Worm (Caenorhabditis elegans) whole organism, late embryonic: ENCODE results near the gene dnj-8.

Experiments
- C38D4.7 ChIP-seq: fragments of 200-800 bp; sonication (Bioruptor generic); optimal IDR thresholded peaks from 2 replicates; lab custom pipeline; 2018; ENCODE audit warnings: mild to moderate bottlenecking, missing genetic modification characterization, moderate library complexity, missing compliant biosample characterization
- K02D7.2 ChIP-seq: sonication (generic microtip); optimal IDR thresholded peaks from 2 replicates; lab custom pipeline; 2017; ENCODE audit warnings: mild to moderate bottlenecking, missing genetic modification characterization, missing compliant biosample characterization
- T23F11.4 ChIP-seq: fragments of 200-800 bp; sonication (Bioruptor generic); optimal IDR thresholded peaks from 2 replicates; lab custom pipeline; 2018; ENCODE audit warnings: mild to moderate bottlenecking, missing genetic modification characterization, missing compliant biosample characterization
- Y22D7AL.16 ChIP-seq: sonication (generic microtip); optimal IDR thresholded peaks from 2 replicates; lab custom pipeline; 2016; ENCODE audit warnings: missing genetic modification characterization, missing compliant biosample characterization
- ahr-1 ChIP-seq: sonication (generic microtip); optimal IDR thresholded peaks from 2 replicates; lab custom pipeline; 2016; ENCODE audit warnings: missing genetic modification characterization, missing compliant biosample characterization
- ceh-18 ChIP-seq: sonication (generic microtip); optimal IDR thresholded peaks from 2 replicates; lab custom pipeline; 2016; ENCODE audit warnings: missing genetic modification characterization, missing compliant biosample characterization
- ceh-2 ChIP-seq: sonication (generic microtip); optimal IDR thresholded peaks from 2 replicates; lab custom pipeline; 2016; ENCODE audit warnings: missing genotype, missing genetic modification characterization, missing compliant biosample characterization
- ceh-22 ChIP-seq: sonication (generic microtip); optimal IDR thresholded peaks from 2 replicates; lab custom pipeline; 2017; ENCODE audit warnings: missing biosample characterization, missing genetic modification characterization
- ceh-31 ChIP-seq: sonication (generic microtip); optimal IDR thresholded peaks from 2 replicates; lab custom pipeline; 2016; ENCODE audit warnings: missing genetic modification characterization, missing compliant biosample characterization
- ceh-45 ChIP-seq: fragments of 200-800 bp; sonication (Bioruptor generic); IDR thresholded peaks from 2 replicates; pipeline ENCODE4 v1.3.6; 2022; ENCODE audit warnings: missing genetic modification reagents, missing genetic modification characterization, missing compliant biosample characterization
- ceh-48 ChIP-seq: sonication (generic microtip); optimal IDR thresholded peaks from 2 replicates; lab custom pipeline; 2016; ENCODE audit warnings: missing genetic modification characterization, inconsistent platforms, missing compliant biosample characterization
- ceh-6 ChIP-seq: fragments of 200-800 bp; sonication (Bioruptor generic); optimal IDR thresholded peaks from 2 replicates; lab custom pipeline; 2018; ENCODE audit warnings: mild to moderate bottlenecking, missing genetic modification characterization, missing compliant biosample characterization
- ceh-9 ChIP-seq: sonication (generic microtip); optimal IDR thresholded peaks from 2 replicates; lab custom pipeline; 2016; ENCODE audit warnings: mild to moderate bottlenecking, missing genetic modification characterization, inconsistent platforms, missing compliant biosample characterization
- che-1 ChIP-seq: sonication (generic microtip); optimal IDR thresholded peaks from 2 replicates; lab custom pipeline; 2016; ENCODE audit warnings: mild to moderate bottlenecking, missing genetic modification characterization, missing compliant biosample characterization
- dve-1 ChIP-seq: sonication (generic microtip); optimal IDR thresholded peaks from 2 replicates; lab custom pipeline; 2017; ENCODE audit warnings: antibody characterized with exemption, mild to moderate bottlenecking, missing genetic modification characterization, missing compliant biosample characterization
- elt-2 ChIP-seq: sonication (generic microtip); optimal IDR thresholded peaks from 2 replicates; lab custom pipeline; 2016; ENCODE audit warnings: missing genetic modification reagents, missing genetic modification characterization, missing compliant biosample characterization
- elt-4 ChIP-seq: sonication (generic microtip); optimal IDR thresholded peaks from 2 replicates; lab custom pipeline; 2016; ENCODE audit warnings: missing genetic modification characterization, missing compliant biosample characterization
- ets-4 ChIP-seq: sonication (generic microtip); optimal IDR thresholded peaks from 2 replicates; lab custom pipeline; 2016; ENCODE audit warnings: missing genetic modification characterization, missing compliant biosample characterization
- eyg-1 ChIP-seq: sonication (generic microtip); optimal IDR thresholded peaks from 2 replicates; lab custom pipeline; 2016; ENCODE audit warnings: missing genotype, missing genetic modification characterization, missing compliant biosample characterization
- gmeb-2 ChIP-seq: sonication (generic microtip); optimal IDR thresholded peaks from 2 replicates; lab custom pipeline; 2016; ENCODE audit warnings: missing genetic modification characterization, inconsistent platforms, missing compliant biosample characterization
- hlh-13 ChIP-seq: fragments of 200-800 bp; sonication (Bioruptor generic); optimal IDR thresholded peaks from 2 replicates; lab custom pipeline; 2018; ENCODE audit warnings: mild to moderate bottlenecking, missing genetic modification characterization, missing compliant biosample characterization
- hlh-15 ChIP-seq: sonication (generic microtip); optimal IDR thresholded peaks from 2 replicates; lab custom pipeline; 2016; ENCODE audit warnings: missing genetic modification characterization, missing compliant biosample characterization
- hlh-6 ChIP-seq: sonication (generic microtip); optimal IDR thresholded peaks from 2 replicates; lab custom pipeline; 2016; ENCODE audit warnings: missing genotype, missing genetic modification characterization, missing compliant biosample characterization
- hlh-8 ChIP-seq: sonication (generic microtip); optimal IDR thresholded peaks from 2 replicates; lab custom pipeline; 2016; ENCODE audit warnings: missing genotype, missing genetic modification characterization, missing compliant biosample characterization
- lim-6 ChIP-seq: sonication (generic microtip); optimal IDR thresholded peaks from 2 replicates; lab custom pipeline; 2016; ENCODE audit warnings: missing genetic modification characterization, missing compliant biosample characterization
- lin-11 ChIP-seq: fragments of 200-800 bp; sonication (Bioruptor generic); optimal IDR thresholded peaks from 2 replicates; lab custom pipeline; 2018; ENCODE audit warnings: mild to moderate bottlenecking, missing genetic modification characterization, missing compliant biosample characterization
- madf-2 ChIP-seq: sonication (generic microtip); optimal IDR thresholded peaks from 2 replicates; lab custom pipeline; 2017; ENCODE audit warnings: missing genetic modification characterization, missing compliant biosample characterization
- mec-3 ChIP-seq: sonication (generic microtip); optimal IDR thresholded peaks from 2 replicates; lab custom pipeline; 2016; ENCODE audit warnings: borderline replicate concordance, missing genetic modification characterization, missing compliant biosample characterization
- nfya-1 ChIP-seq: sonication (generic microtip); optimal IDR thresholded peaks from 2 replicates; lab custom pipeline; 2017; ENCODE audit warnings: missing genetic modification characterization, mild to moderate bottlenecking, missing compliant biosample characterization, antibody characterized with exemption, moderate library complexity
- nhr-232 ChIP-seq: sonication (generic microtip); optimal IDR thresholded peaks from 2 replicates; lab custom pipeline; 2016; ENCODE audit warnings: missing genetic modification characterization, missing compliant biosample characterization
- odd-2 ChIP-seq: sonication (generic microtip); optimal IDR thresholded peaks from 2 replicates; lab custom pipeline; 2017; ENCODE audit warnings: antibody characterized with exemption, mild to moderate bottlenecking, missing genetic modification characterization, missing compliant biosample characterization
- pat-9 ChIP-seq: fragments of 200-800 bp; sonication (Bioruptor generic); optimal IDR thresholded peaks from 2 replicates; lab custom pipeline; 2018; ENCODE audit warnings: mild to moderate bottlenecking, missing genetic modification characterization, moderate library complexity, missing compliant biosample characterization
- pax-1 ChIP-seq: fragments of 150-350 bp; optimal IDR thresholded peaks from 2 replicates; lab custom pipeline; 2014; ENCODE audit warnings: missing biosample characterization, missing genetic modification characterization
- pha-2 ChIP-seq: sonication (generic microtip); optimal IDR thresholded peaks from 2 replicates; lab custom pipeline; 2017; ENCODE audit warnings: mild to moderate bottlenecking, missing genetic modification characterization, missing compliant biosample characterization
- pha-4 ChIP-seq: fragments of 150-350 bp; optimal IDR thresholded peaks from 2 replicates; lab custom pipeline; 2018; ENCODE audit warnings: missing biosample characterization, missing genetic modification reagents, missing genetic modification characterization
- pqm-1 ChIP-seq: sonication (generic microtip); optimal IDR thresholded peaks from 2 replicates; lab custom pipeline; 2016; ENCODE audit warnings: missing genetic modification characterization, missing compliant biosample characterization
- pros-1 ChIP-seq: fragments of 150-350 bp; optimal IDR thresholded peaks from 2 replicates; lab custom pipeline; 2014; ENCODE audit warnings: missing biosample characterization, missing genetic modification reagents, missing genetic modification characterization
- ref-2 ChIP-seq: sonication (generic microtip); optimal IDR thresholded peaks from 2 replicates; lab custom pipeline; 2016; ENCODE audit warnings: missing genetic modification characterization, missing compliant biosample characterization
- rnt-1 ChIP-seq: sonication (generic microtip); optimal IDR thresholded peaks from 2 replicates; lab custom pipeline; 2016; ENCODE audit warnings: missing genetic modification characterization, missing compliant biosample characterization
- sdc-2 ChIP-seq: sonication (generic microtip); optimal IDR thresholded peaks from 2 replicates; lab custom pipeline; 2016; ENCODE audit warnings: missing genotype, missing genetic modification characterization, missing compliant biosample characterization
- sox-4 ChIP-seq: sonication (generic microtip); optimal IDR thresholded peaks from 2 replicates; lab custom pipeline; 2017; ENCODE audit warnings: mild to moderate bottlenecking, missing genetic modification characterization, inconsistent platforms, missing compliant biosample characterization
- ttx-3 ChIP-seq: sonication (generic microtip); optimal IDR thresholded peaks from 2 replicates; lab custom pipeline; 2016; ENCODE audit warnings: missing genetic modification reagents, missing genetic modification characterization, missing compliant biosample characterization
- unc-42 ChIP-seq: sonication (generic microtip); optimal IDR thresholded peaks from 2 replicates; lab custom pipeline; 2016; ENCODE audit warnings: missing genotype, missing genetic modification characterization, missing compliant biosample characterization
- unc-86 ChIP-seq: sonication (generic microtip); optimal IDR thresholded peaks from 2 replicates; lab custom pipeline; 2016; ENCODE audit warnings: missing genetic modification characterization, missing compliant biosample characterization
- zip-5 ChIP-seq: sonication (generic microtip); optimal IDR thresholded peaks from 2 replicates; lab custom pipeline; 2016; ENCODE audit warnings: missing genetic modification characterization, missing compliant biosample characterization

Gene dnj-8

ce11 chrII:6573677-6574076 is 24.2 kb downstream of the dnj-8 start, which contains the start of gene sra-28:
TSS of gene sra-28 (minus strand) at chrII:6573777.
- TF ChIP-seq zip-5 (tag; lab: Kevin White, UChicago), result no peak
- TF ChIP-seq lim-6 (tag; lab: Kevin White, UChicago), result no peak
- TF ChIP-seq madf-2 (tag; lab: Kevin White, UChicago), result no peak
- TF ChIP-seq che-1 (tag; lab: Kevin White, UChicago), result no peak
- TF ChIP-seq lin-11 (tag; lab: Kevin White, UChicago), result no peak
- no peak for TF ChIP-seq pha-2 (tag; lab: Kevin White, UChicago)
- TF ChIP-seq ttx-3 (tag; lab: Kevin White, UChicago), result no peak
- TF ChIP-seq pros-1 (tag; lab: Kevin White, UChicago), result no peak
- no peak for TF ChIP-seq ceh-22 (tag; lab: Kevin White, UChicago)

ce11 chrII:6568707-6569106 is 29.2 kb downstream of the dnj-8 start, which contains the start of gene sra-27:
TSS of gene sra-27 (plus strand) at chrII:6569007.
- TF ChIP-seq ceh-2 (tag; lab: Kevin White, UChicago) (no peak), pha-2 (tag; lab: Kevin White, UChicago) (no peak), pros-1 (tag; lab: Kevin White, UChicago) (no peak), elt-2 (tag; lab: Kevin White, UChicago) (no peak), mec-3 (no peak), sox-4 (no peak), lin-11 (tag; lab: Kevin White, UChicago) (no peak), pha-4 (tag; lab: Kevin White, UChicago) (no peak), che-1 (tag; lab: Kevin White, UChicago) (no peak), ceh-6 (GFP tag; lab: Kevin White, UChicago) (no peak), dve-1 (tag; lab: Kevin White, UChicago) (no peak)

- TF ChIP-seq ceh-31 (tag; lab: Kevin White, UChicago) (no peak), hlh-13 (GFP tag; lab: Kevin White, UChicago) (no peak), nfya-1 (tag; lab: Kevin White, UChicago) (no peak), pax-1 (tag; lab: Kevin White, UChicago) (no peak), ceh-45 (GFP tag; lab: Robert Waterston, UW) (no peak), zip-5 (tag; lab: Kevin White, UChicago) (no peak), ceh-2 (tag; lab: Kevin White, UChicago) (no peak), pha-4 (tag; lab: Kevin White, UChicago) (no peak), C38D4.7 (GFP tag; lab: Kevin White, UChicago) (no peak), hlh-6 (tag; lab: Kevin White, UChicago) (no peak), unc-86 (tag; lab: Kevin White, UChicago) (no peak), ref-2 (tag; lab: Kevin White, UChicago) (no peak), rnt-1 (tag; lab: Kevin White, UChicago) (no peak), ceh-18 (no peak), nhr-232 (tag; lab: Kevin White, UChicago) (no peak), sdc-2 (no peak), lim-6 (tag; lab: Kevin White, UChicago) (no peak)
These were observed 31.2 kb downstream of the dnj-8 start, which contains the start of the genes F18C5.5 and F18C5.9 for ce11 chrII:6566628-6567180. TSS of gene F18C5.5 (minus strand) at chrII:6566728. TSS of gene F18C5.9 (plus strand) at chrII:6567130.

- TF ChIP-seq ahr-1 (tag; lab: Kevin White, UChicago), result no peak
- TF ChIP-seq hlh-8 (tag; lab: Kevin White, UChicago), result no peak
- peak; percentile 38 for TF ChIP-seq pat-9 (tag; lab: Kevin White, UChicago)
- no peak for TF ChIP-seq ets-4 (tag; lab: Kevin White, UChicago)
- TF ChIP-seq hlh-15, result no peak
- TF ChIP-seq T23F11.4, result no peak
- TF ChIP-seq ttx-3 (tag; lab: Kevin White, UChicago), result peak; percentile 55
- TF ChIP-seq pqm-1 (tag; lab: Kevin White, UChicago), result no peak
- TF ChIP-seq zip-5 (tag; lab: Kevin White, UChicago), result no peak
- TF ChIP-seq ceh-31 (tag; lab: Kevin White, UChicago), result peak; percentile 23
- no peak for TF ChIP-seq ceh-22 (tag; lab: Kevin White, UChicago)
- TF ChIP-seq ceh-48 (tag; lab: Kevin White, UChicago), result no peak
- TF ChIP-seq sdc-2, result no peak
- TF ChIP-seq K02D7.2 (tag; lab: Kevin White, UChicago), result peak; percentile 10
- no peak for TF ChIP-seq unc-42
- no peak for TF ChIP-seq odd-2 (tag; lab: Kevin White, UChicago)
- TF ChIP-seq eyg-1 (tag; lab: Kevin White, UChicago), result no peak
- TF ChIP-seq gmeb-2 (tag; lab: Kevin White, UChicago), result no peak
- no peak for TF ChIP-seq mec-3
- TF ChIP-seq Y22D7AL.16 (tag; lab: Kevin White, UChicago), result peak; percentile 32
- no peak for TF ChIP-seq ceh-9
- no peak for TF ChIP-seq ceh-18
- TF ChIP-seq pha-2 (tag; lab: Kevin White, UChicago), result no peak
- TF ChIP-seq elt-4 (tag; lab: Kevin White, UChicago), result no peak
These were observed 32.8 kb downstream of the dnj-8 start, which contains the start of gene mpz-3 for ce11 chrII:6565077-6565476. TSS of gene mpz-3 (minus strand) at chrII:6565396.
